Worm (Caenorhabditis elegans): ENCODE data around the gene best-14.

ce11 chrV:10562817-10563216, 5.0 kb downstream of the best-14 start:
- no peak for TF ChIP-seq zip-2 (tag; optimal IDR thresholded peaks at IDR 0.05)
- no peak for TF ChIP-seq ztf-11 (tag; optimal IDR thresholded peaks at IDR 0.05)
- no peak for TF ChIP-seq nhr-77 (tag; optimal IDR thresholded peaks at IDR 0.05)
- no peak for TF ChIP-seq ama-1 (optimal IDR thresholded peaks at IDR 0.05)
- TF ChIP-seq jun-1 (tag; optimal IDR thresholded peaks at IDR 0.05): no peak
- no peak for TF ChIP-seq R02D3.7 (tag; optimal IDR thresholded peaks at IDR 0.05)
- no peak for TF ChIP-seq unc-62 (GFP tag; optimal IDR thresholded peaks at IDR 0.05 in 1 of 2)
- TF ChIP-seq unc-62 (tag; optimal IDR thresholded peaks at IDR 0.05): no peak
- no peak for TF ChIP-seq cey-2 (tag; optimal IDR thresholded peaks at IDR 0.05; ENCODE audit: borderline replicate concordance, insufficient read depth)

Data from whole organism, L4 larva.